Fruit fly (Drosophila melanogaster): Measurements from ENCODE around the gene CG13046.

Gene CG13046

dm6 chr3L:16328207-16328891 lies 40.1 kb upstream of the CG13046 start, which contains the start of gene CG13058:
Gene CG13058, plus strand, starts transcription at chr3L:16328841.
- no peak for TF ChIP-seq CG1620 (GFP tag; optimal IDR thresholded peaks at IDR 0.05)
- TF ChIP-seq CG7101 (tag; optimal IDR thresholded peaks at IDR 0.05): no peak
- TF ChIP-seq kay (GFP tag; ENCODE audit: borderline replicate concordance): no peak
- no peak for TF ChIP-seq CG33017 (tag; optimal IDR thresholded peaks at IDR 0.05)
- no peak for TF ChIP-seq Clk (GFP tag; optimal IDR thresholded peaks at IDR 0.05)
- no peak for TF ChIP-seq ovo (GFP tag; optimal IDR thresholded peaks at IDR 0.05)
- no peak for TF ChIP-seq CG12768 (GFP tag; optimal IDR thresholded peaks at IDR 0.05)
- no peak for TF ChIP-seq pad (GFP tag; optimal IDR thresholded peaks at IDR 0.05)
- TF ChIP-seq CG5204 (GFP tag; optimal IDR thresholded peaks at IDR 0.05): no peak
- no peak for TF ChIP-seq cnc (optimal IDR thresholded peaks at IDR 0.05)

DNA sequence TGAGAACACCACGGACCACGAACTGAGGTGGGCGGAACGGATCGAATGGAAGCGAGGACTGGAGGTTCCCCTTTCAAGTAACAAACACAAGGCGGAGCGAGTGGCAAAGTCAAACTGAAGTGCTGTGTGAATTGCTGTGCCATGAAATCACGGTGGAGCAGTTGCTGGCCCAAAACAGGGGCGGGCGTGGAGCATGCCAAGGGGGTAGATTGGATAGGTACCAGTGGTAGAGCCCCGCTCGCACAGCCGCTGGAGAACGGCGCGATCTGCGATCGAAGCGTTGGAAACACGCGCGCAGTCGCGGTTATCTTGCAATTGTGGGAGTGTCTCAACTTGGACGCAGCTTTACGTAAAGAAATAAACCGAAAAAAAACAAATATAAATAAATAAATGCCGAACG lies 39.6 kb upstream of the CG13046 start, which contains the start of gene CG13038:
Gene CG13038 (minus strand): TSS at position 118 of the 400 bp plus-strand sequence.
- no peak for TF ChIP-seq Mnt (GFP tag; optimal IDR thresholded peaks at IDR 0.05)
- no peak for TF ChIP-seq toe (GFP tag; optimal IDR thresholded peaks at IDR 0.05)
- TF ChIP-seq CG7045 (GFP tag; optimal IDR thresholded peaks at IDR 0.05): no peak
- no peak for TF ChIP-seq bab1 (GFP tag; optimal IDR thresholded peaks at IDR 0.05)
- no peak for TF ChIP-seq CG7101 (tag; optimal IDR thresholded peaks at IDR 0.05)
- no peak for TF ChIP-seq tj (GFP tag; optimal IDR thresholded peaks at IDR 0.05)
- TF ChIP-seq CG14711 (tag; optimal IDR thresholded peaks at IDR 0.05): no peak
- TF ChIP-seq Hr96 (GFP tag; optimal IDR thresholded peaks at IDR 0.05): no peak
- no peak for TF ChIP-seq pad (GFP tag; optimal IDR thresholded peaks at IDR 0.05)
- TF ChIP-seq kay (GFP tag; ENCODE audit: borderline replicate concordance): no peak
- no peak for TF ChIP-seq CG1620 (GFP tag; optimal IDR thresholded peaks at IDR 0.05)
- TF ChIP-seq Crg-1 (GFP tag; optimal IDR thresholded peaks at IDR 0.05): no peak
- no peak for TF ChIP-seq CG12768 (GFP tag; optimal IDR thresholded peaks at IDR 0.05)
- no peak for TF ChIP-seq CG33017 (tag; optimal IDR thresholded peaks at IDR 0.05)
- no peak for TF ChIP-seq CG5204 (GFP tag; optimal IDR thresholded peaks at IDR 0.05)
- no peak for TF ChIP-seq Clk (GFP tag; optimal IDR thresholded peaks at IDR 0.05)
- no peak for TF ChIP-seq cic (GFP tag; optimal IDR thresholded peaks at IDR 0.05)
- TF ChIP-seq cnc (optimal IDR thresholded peaks at IDR 0.05): no peak

dm6 chr3L:16326657-16327056 lies 38.4 kb upstream of the CG13046 start, which contains the start of the genes CG13040 and CG13039:
Gene CG13040, minus strand, starts transcription at chr3L:16326757.
Gene CG13039, minus strand, starts transcription at chr3L:16326762.
- TF ChIP-seq Mnt (GFP tag; optimal IDR thresholded peaks at IDR 0.05): no peak

dm6 chr3L:16323372-16323771 lies 35.1 kb upstream of the CG13046 start, which contains the start of gene CG13059:
Gene CG13059, plus strand, starts transcription at chr3L:16323672.
- TF ChIP-seq kay (GFP tag; ENCODE audit: borderline replicate concordance): no peak
- no peak for TF ChIP-seq cnc (optimal IDR thresholded peaks at IDR 0.05)
- no peak for TF ChIP-seq CG5204 (GFP tag; optimal IDR thresholded peaks at IDR 0.05)
- TF ChIP-seq Mnt (GFP tag; optimal IDR thresholded peaks at IDR 0.05): no peak
- no peak for TF ChIP-seq ovo (GFP tag; optimal IDR thresholded peaks at IDR 0.05)
- TF ChIP-seq CG33017 (tag; optimal IDR thresholded peaks at IDR 0.05): no peak
- no peak for TF ChIP-seq tj (GFP tag; optimal IDR thresholded peaks at IDR 0.05)

DNA sequence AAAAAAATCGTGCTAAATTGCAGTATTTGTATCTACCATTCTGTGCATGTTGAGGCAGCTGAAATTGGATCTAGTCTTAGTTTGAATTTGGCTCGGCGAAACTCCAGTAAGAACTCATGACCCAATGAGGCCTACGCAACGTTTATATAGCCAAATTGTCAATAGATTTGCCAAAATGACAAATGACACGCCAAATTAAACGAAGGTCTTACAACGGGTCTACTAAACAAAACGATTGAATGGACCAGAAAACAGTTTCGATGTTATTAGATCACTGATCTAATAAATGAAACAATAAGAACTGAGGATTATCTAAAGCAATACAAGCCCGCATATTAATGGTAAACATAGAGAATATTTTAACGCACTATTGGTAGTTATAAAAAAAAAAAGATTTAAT lies 33.0 kb upstream of the CG13046 start, which contains the start of gene CG42718:
Gene CG42718 (minus strand): TSS at position 101 of the 400 bp plus-strand sequence.
- TF ChIP-seq CG11617 (GFP tag; optimal IDR thresholded peaks at IDR 0.05) (no peak), CG7101 (tag; optimal IDR thresholded peaks at IDR 0.05) (no peak), ovo (GFP tag; optimal IDR thresholded peaks at IDR 0.05) (no peak)

DNA sequence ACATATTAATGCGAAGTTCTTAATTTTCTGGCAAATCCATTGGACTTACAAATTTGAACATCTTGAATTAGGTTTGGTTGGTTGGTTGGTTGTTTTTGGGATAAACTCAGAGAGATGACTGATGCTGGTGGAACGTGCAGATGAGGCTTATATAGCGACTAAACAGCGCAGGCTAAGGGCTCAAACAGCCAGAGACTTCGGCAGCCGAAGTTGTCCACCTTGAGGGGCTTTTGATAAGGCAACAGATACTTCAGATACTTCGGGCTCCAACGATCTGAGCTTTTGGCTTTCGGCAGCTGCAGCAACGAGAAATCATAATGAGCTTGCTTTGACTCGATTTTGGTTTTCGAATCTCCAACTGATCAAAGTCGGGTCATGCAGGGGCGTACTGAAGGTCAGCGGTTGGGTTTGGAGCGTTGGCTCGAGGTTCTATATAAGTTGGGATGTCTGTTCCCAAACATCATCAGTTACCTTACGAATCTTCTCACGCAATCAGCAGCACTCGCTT lies 31.2 kb upstream of the CG13046 start, which contains the start of the genes CG13041 and CG13060:
Gene CG13041 (minus strand): TSS at position 128 of the 508 bp plus-strand sequence.
Gene CG13060 (plus strand): TSS at position 458 of the 508 bp plus-strand sequence.
- no peak for TF ChIP-seq Clk (GFP tag; optimal IDR thresholded peaks at IDR 0.05)
- no peak for TF ChIP-seq Mnt (GFP tag; optimal IDR thresholded peaks at IDR 0.05)
- TF ChIP-seq CG33017 (tag; optimal IDR thresholded peaks at IDR 0.05): no peak
- no peak for TF ChIP-seq kay (GFP tag; ENCODE audit: borderline replicate concordance)
- TF ChIP-seq Crg-1 (GFP tag; optimal IDR thresholded peaks at IDR 0.05): no peak
- TF ChIP-seq pad (GFP tag; optimal IDR thresholded peaks at IDR 0.05): no peak
- TF ChIP-seq CG12768 (GFP tag; optimal IDR thresholded peaks at IDR 0.05): no peak
- no peak for TF ChIP-seq ovo (GFP tag; optimal IDR thresholded peaks at IDR 0.05)

DNA sequence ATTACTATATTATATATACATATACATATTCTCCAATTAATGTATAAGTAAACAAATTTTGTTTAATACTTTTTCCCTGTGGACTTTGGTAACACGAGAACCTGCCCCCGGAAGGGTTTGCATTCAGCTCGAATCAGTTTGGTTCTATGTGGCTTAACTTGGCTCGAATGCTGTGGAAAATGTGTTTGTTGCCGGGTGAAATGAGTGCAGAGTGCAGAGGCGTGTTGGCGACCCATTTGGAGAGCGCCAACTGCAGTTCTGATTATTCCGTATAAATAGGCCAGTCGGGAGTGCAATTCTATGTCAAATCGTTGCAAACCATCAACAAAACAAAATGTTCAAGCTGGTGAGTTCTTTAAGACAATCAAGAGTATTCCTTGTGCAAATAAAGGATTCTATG lies 29.5 kb upstream of the CG13046 start, which contains the start of gene Nplp3:
Gene Nplp3 (plus strand): TSS at position 301 of the 400 bp plus-strand sequence.
- TF ChIP-seq Crg-1 (GFP tag; optimal IDR thresholded peaks at IDR 0.05) (no peak), CG33017 (tag; optimal IDR thresholded peaks at IDR 0.05) (no peak), CG12768 (GFP tag; optimal IDR thresholded peaks at IDR 0.05) (no peak), tj (GFP tag; optimal IDR thresholded peaks at IDR 0.05) (no peak)

All from whole organism, adult.